Worm (Caenorhabditis elegans): ENCODE data around the gene str-46.

DNA sequence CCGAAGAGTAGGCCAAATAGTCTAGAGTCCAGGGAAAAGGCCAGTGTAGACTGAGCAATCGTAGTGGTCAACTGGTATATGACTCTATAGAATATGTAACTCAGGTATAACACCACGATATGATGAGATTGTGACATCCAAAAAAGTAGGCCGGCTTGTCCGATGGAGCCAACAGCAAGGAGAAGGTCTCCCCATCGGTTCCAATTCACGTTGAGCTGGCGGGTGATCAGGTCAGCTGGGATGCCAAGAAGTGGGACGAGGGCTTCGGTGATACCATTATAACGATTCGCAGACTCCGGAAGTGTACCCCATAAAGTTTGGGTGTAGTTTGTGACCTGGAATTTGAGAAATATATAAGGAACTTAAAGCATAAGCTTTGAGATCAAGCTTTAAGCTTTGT, 26.8 kb downstream of the str-46 start:
- TF ChIP-seq elt-3 (tag; optimal IDR thresholded peaks at IDR 0.05) (no peak), lin-11 (tag; optimal IDR thresholded peaks at IDR 0.05) (no peak), nhr-10 (tag; optimal IDR thresholded peaks at IDR 0.05) (no peak), egl-27 (tag; optimal IDR thresholded peaks at IDR 0.05) (no peak)

All from whole organism, L2 larva.